Worm (Caenorhabditis elegans) whole organism, young adult: ENCODE measurements around the gene unc-79.
A peak's percentile ranks its signal among the peaks of the same experiment; 100 is the strongest.

ENCODE experiments used
- B0019.2 ChIP-seq: fragments of 200-800 bp; sonication (Bioruptor generic); conservative IDR thresholded peaks from 2 replicates; pipeline ENCODE4 v1.3.6; 2022; ENCODE audit warnings: missing genetic modification reagents, missing genetic modification characterization, missing compliant biosample characterization
- B0035.1 ChIP-seq: sonication (generic microtip); optimal IDR thresholded peaks from 2 replicates; lab custom pipeline; 2016; ENCODE audit warnings: missing genetic modification characterization, mild to moderate bottlenecking, missing compliant biosample characterization, missing genotype, missing genetic modification reagents
- B0261.1 ChIP-seq: sonication (generic microtip); optimal IDR thresholded peaks from 2 replicates; lab custom pipeline; 2016; ENCODE audit warnings: mild to moderate bottlenecking, missing genetic modification characterization, moderate library complexity, missing compliant biosample characterization
- C06A6.2 ChIP-seq: fragments of 200-800 bp; sonication (Bioruptor generic); conservative IDR thresholded peaks from 2 replicates; pipeline ENCODE4 v1.3.6; 2022; ENCODE audit warnings: missing genetic modification characterization, missing compliant biosample characterization
- F10E7.11 ChIP-seq: sonication (generic microtip); optimal IDR thresholded peaks from 2 replicates; lab custom pipeline; 2017; ENCODE audit warnings: mild to moderate bottlenecking, missing genetic modification characterization, moderate library complexity, missing compliant biosample characterization
- F23B12.7 ChIP-seq: sonication (generic microtip); optimal IDR thresholded peaks from 2 replicates; lab custom pipeline; 2017; ENCODE audit warnings: missing genetic modification characterization, mild to moderate bottlenecking, missing compliant biosample characterization, antibody characterized with exemption, moderate library complexity; ENCODE audit not compliant: insufficient read depth
- F52B5.7 ChIP-seq: sonication (generic microtip); optimal IDR thresholded peaks from 2 replicates; lab custom pipeline; 2016; ENCODE audit warnings: mild to moderate bottlenecking, missing genetic modification characterization, missing compliant biosample characterization
- K11D2.4 ChIP-seq: fragments of 200-800 bp; sonication (Bioruptor generic); IDR thresholded peaks from 2 replicates; pipeline ENCODE4 v1.3.6; 2022; ENCODE audit warnings: missing genetic modification reagents, missing genetic modification characterization, missing compliant biosample characterization
- K12H6.12 ChIP-seq: fragments of 200-800 bp; sonication (Bioruptor generic); optimal IDR thresholded peaks from 2 replicates; lab custom pipeline; 2018; ENCODE audit warnings: mild to moderate bottlenecking, missing genetic modification characterization, missing compliant biosample characterization
- T07F8.4 ChIP-seq: sonication (generic microtip); optimal IDR thresholded peaks from 2 replicates; lab custom pipeline; 2016; ENCODE audit warnings: mild to moderate bottlenecking, missing genetic modification characterization, moderate library complexity, missing compliant biosample characterization
- T26A5.8 ChIP-seq: sonication (generic microtip); optimal IDR thresholded peaks from 2 replicates; lab custom pipeline; 2016; ENCODE audit warnings: missing genetic modification characterization, missing compliant biosample characterization
- Y53G8AR.9 ChIP-seq: fragments of 200-800 bp; sonication (Bioruptor generic); conservative IDR thresholded peaks from 2 replicates; pipeline ENCODE4 v1.3.6; 2022; ENCODE audit warnings: missing genetic modification reagents, missing genetic modification characterization, missing compliant biosample characterization
- Y56A3A.18 ChIP-seq: fragments of 200-800 bp; sonication (Bioruptor generic); IDR thresholded peaks from 2 replicates; pipeline ENCODE4 v1.3.6; 2022; ENCODE audit warnings: missing genetic modification reagents, missing genetic modification characterization, missing compliant biosample characterization
- akir-1 ChIP-seq: fragments of 200-800 bp; sonication (Bioruptor generic); optimal IDR thresholded peaks from 2 replicates; lab custom pipeline; 2018; ENCODE audit warnings: mild to moderate bottlenecking, missing genetic modification characterization, moderate library complexity, missing compliant biosample characterization
- bed-1 ChIP-seq: fragments of 200-800 bp; sonication (Bioruptor generic); IDR thresholded peaks from 2 replicates; pipeline ENCODE4 v1.3.6; 2022; ENCODE audit warnings: missing genetic modification reagents, missing genetic modification characterization, missing compliant biosample characterization
- bed-2 ChIP-seq: fragments of 200-800 bp; sonication (Bioruptor generic); IDR thresholded peaks from 2 replicates; pipeline ENCODE4 v1.3.6; 2022; ENCODE audit warnings: missing genetic modification reagents, missing genetic modification characterization, missing compliant biosample characterization
- cebp-2 ChIP-seq: fragments of 200-800 bp; sonication (Bioruptor generic); IDR thresholded peaks from 2 replicates; pipeline ENCODE4 v1.3.6; 2022; ENCODE audit warnings: missing genetic modification characterization, missing compliant biosample characterization
- ceh-27 ChIP-seq: fragments of 200-800 bp; sonication (Bioruptor generic); optimal IDR thresholded peaks from 2 replicates; lab custom pipeline; 2018; ENCODE audit warnings: mild to moderate bottlenecking, missing genetic modification characterization, moderate library complexity, missing compliant biosample characterization
- dpl-1 ChIP-seq: fragments of 150-350 bp; optimal IDR thresholded peaks from 2 replicates; lab custom pipeline; 2014; ENCODE audit warnings: missing biosample characterization, missing genetic modification reagents, missing genetic modification characterization
- egl-44 ChIP-seq: fragments of 200-800 bp; sonication (Bioruptor generic); IDR thresholded peaks from 2 replicates; pipeline ENCODE4 v1.3.6; 2022; ENCODE audit warnings: missing genetic modification reagents, missing genetic modification characterization, missing compliant biosample characterization
- ekl-4 ChIP-seq: fragments of 200-800 bp; sonication (Bioruptor generic); IDR thresholded peaks from 2 replicates; pipeline ENCODE4 v1.3.6; 2022; ENCODE audit warnings: missing genetic modification reagents, missing genetic modification characterization, missing compliant biosample characterization
- him-1 ChIP-seq: sonication (generic microtip); optimal IDR thresholded peaks from 2 replicates; lab custom pipeline; 2016; ENCODE audit warnings: missing genotype, missing genetic modification reagents, missing genetic modification characterization, missing compliant biosample characterization
- hlh-12 ChIP-seq: sonication (generic microtip); optimal IDR thresholded peaks from 2 replicates; lab custom pipeline; 2016; ENCODE audit warnings: missing genetic modification characterization, missing compliant biosample characterization
- hsf-1 ChIP-seq: fragments of 200-800 bp; sonication (Bioruptor generic); IDR thresholded peaks from 2 replicates; pipeline ENCODE4 v1.3.6; 2022; ENCODE audit warnings: missing genetic modification reagents, missing genetic modification characterization, missing compliant biosample characterization
- let-607 ChIP-seq, 2 experiments: fragments of 200-800 bp in 1 of 2; sonication (Bioruptor generic) in 1 of 2; sonication (generic microtip) in 1 of 2; optimal IDR thresholded peaks; 2 replicates each; lab custom pipeline; 2016 to 2018; ENCODE audit warnings: mild to moderate bottlenecking in 2 of 2, missing compliant biosample characterization in 2 of 2, missing genetic modification characterization in 2 of 2, moderate library complexity in 2 of 2, missing genotype in 1 of 2
- lin-35 ChIP-seq, 3 experiments: fragments of 150-350 bp in 2 of 3; sonication (generic microtip) in 1 of 3; optimal IDR thresholded peaks; 2 replicates each; lab custom pipeline; 2014 to 2018; ENCODE audit warnings: missing biosample characterization in 3 of 3, missing genetic modification characterization in 3 of 3, missing genetic modification reagents in 3 of 3
- lin-54 ChIP-seq: fragments of 200-800 bp; sonication (Bioruptor generic); optimal IDR thresholded peaks from 2 replicates; lab custom pipeline; 2018; ENCODE audit warnings: mild to moderate bottlenecking, missing genetic modification characterization, missing compliant biosample characterization
- lir-1 ChIP-seq: fragments of 200-800 bp; sonication (Bioruptor generic); conservative IDR thresholded peaks from 2 replicates; pipeline ENCODE4 v1.3.6; 2022; ENCODE audit warnings: missing genetic modification reagents, missing genetic modification characterization, missing compliant biosample characterization
- madf-8 ChIP-seq: fragments of 200-800 bp; sonication (Bioruptor generic); conservative IDR thresholded peaks from 2 replicates; pipeline ENCODE4 v1.3.6; 2022; ENCODE audit warnings: missing genetic modification reagents, missing genetic modification characterization, missing compliant biosample characterization
- mcd-1 ChIP-seq: fragments of 200-800 bp; sonication (Bioruptor generic); IDR thresholded peaks from 2 replicates; pipeline ENCODE4 v1.3.6; 2022; ENCODE audit warnings: missing genetic modification reagents, missing genetic modification characterization, missing compliant biosample characterization
- mxl-1 ChIP-seq: sonication (generic microtip); optimal IDR thresholded peaks from 2 replicates; lab custom pipeline; 2016; ENCODE audit warnings: missing genetic modification characterization, missing compliant biosample characterization
- nfya-1 ChIP-seq: sonication (generic microtip); optimal IDR thresholded peaks from 2 replicates; lab custom pipeline; 2017; ENCODE audit warnings: antibody characterized with exemption, missing compliant biosample characterization, missing genetic modification characterization, borderline replicate concordance; ENCODE audit not compliant: insufficient read depth
- nfya-2 ChIP-seq: fragments of 200-800 bp; sonication (Bioruptor generic); IDR thresholded peaks from 2 replicates; pipeline ENCODE4 v1.3.6; 2022; ENCODE audit warnings: missing genetic modification reagents, missing genetic modification characterization, missing compliant biosample characterization
- nfyb-1 ChIP-seq: fragments of 200-800 bp; sonication (Bioruptor generic); IDR thresholded peaks from 2 replicates; pipeline ENCODE4 v1.3.6; 2022; ENCODE audit warnings: missing genetic modification reagents, missing genetic modification characterization, missing compliant biosample characterization
- nhr-179 ChIP-seq: sonication (generic microtip); optimal IDR thresholded peaks from 2 replicates; lab custom pipeline; 2016; ENCODE audit warnings: mild to moderate bottlenecking, missing genetic modification characterization, missing compliant biosample characterization
- nhr-27 ChIP-seq: fragments of 200-800 bp; sonication (Bioruptor generic); optimal IDR thresholded peaks from 2 replicates; lab custom pipeline; 2018; ENCODE audit warnings: mild to moderate bottlenecking, missing genetic modification characterization, moderate library complexity, missing compliant biosample characterization
- nhr-80 ChIP-seq: sonication (generic microtip); optimal IDR thresholded peaks from 2 replicates; lab custom pipeline; 2016; ENCODE audit warnings: missing genetic modification characterization, missing compliant biosample characterization
- nhr-90 ChIP-seq: sonication (generic microtip); optimal IDR thresholded peaks from 2 replicates; lab custom pipeline; 2016; ENCODE audit warnings: missing genotype, mild to moderate bottlenecking, missing genetic modification characterization, missing compliant biosample characterization
- rcor-1 ChIP-seq: fragments of 200-800 bp; sonication (Bioruptor generic); IDR thresholded peaks from 2 replicates; pipeline ENCODE4 v1.3.6; 2022; ENCODE audit warnings: missing genetic modification reagents, missing genetic modification characterization, missing compliant biosample characterization
- rec-8 ChIP-seq, 2 experiments: sonication (generic microtip); optimal IDR thresholded peaks; 2 replicates each; lab custom pipeline; 2016; ENCODE audit warnings: mild to moderate bottlenecking in 2 of 2, missing genetic modification characterization in 2 of 2, missing genetic modification reagents in 2 of 2, missing genotype in 2 of 2, missing biosample characterization in 1 of 2, missing compliant biosample characterization in 1 of 2, moderate library complexity in 1 of 2
- sea-2 ChIP-seq: fragments of 200-800 bp; sonication (Bioruptor generic); IDR thresholded peaks from 2 replicates; pipeline ENCODE4 v1.3.6; 2022; ENCODE audit warnings: missing genetic modification characterization, missing compliant biosample characterization
- tbx-9 ChIP-seq: sonication (generic microtip); optimal IDR thresholded peaks from 2 replicates; lab custom pipeline; 2016; ENCODE audit warnings: borderline replicate concordance, missing genetic modification characterization, inconsistent platforms, missing compliant biosample characterization
- tlf-1 ChIP-seq: fragments of 200-800 bp; sonication (Bioruptor generic); optimal IDR thresholded peaks from 2 replicates; lab custom pipeline; 2018; ENCODE audit warnings: mild to moderate bottlenecking, missing genetic modification characterization, missing compliant biosample characterization
- unc-130 ChIP-seq: sonication (generic microtip); optimal IDR thresholded peaks from 2 replicates; lab custom pipeline; 2016; ENCODE audit warnings: missing genetic modification reagents, missing genetic modification characterization, missing compliant biosample characterization
- unc-62 ChIP-seq: fragments of 150-350 bp; optimal IDR thresholded peaks from 2 replicates; lab custom pipeline; 2014; ENCODE audit warnings: missing biosample characterization, missing genetic modification reagents, missing genetic modification characterization
- zim-3 ChIP-seq: sonication (generic microtip); optimal IDR thresholded peaks from 2 replicates; lab custom pipeline; 2017; ENCODE audit warnings: mild to moderate bottlenecking, missing genetic modification characterization, moderate library complexity, missing compliant biosample characterization
- ztf-22 ChIP-seq: fragments of 200-800 bp; sonication (Bioruptor generic); optimal IDR thresholded peaks from 2 replicates; lab custom pipeline; 2018; ENCODE audit warnings: mild to moderate bottlenecking, missing genetic modification characterization, moderate library complexity, missing compliant biosample characterization
- ztf-25 ChIP-seq: fragments of 200-800 bp; sonication (Bioruptor generic); IDR thresholded peaks from 2 replicates; pipeline ENCODE4 v1.3.6; 2022; ENCODE audit warnings: missing genetic modification reagents, missing genetic modification characterization, missing compliant biosample characterization
- ztf-3 ChIP-seq: fragments of 200-800 bp; sonication (Bioruptor generic); optimal IDR thresholded peaks from 2 replicates; lab custom pipeline; 2018; ENCODE audit warnings: mild to moderate bottlenecking, missing genetic modification characterization, missing compliant biosample characterization

Gene unc-79

ce11 chrIII:4019801-4020200 lies 46.6 kb upstream of the unc-79 start, which contains the start of gene snpc-3.4 (continued):
- no peak for TF ChIP-seq egl-44
- TF ChIP-seq zim-3 (tag; lab: Kevin White, UChicago) = no peak
- no peak for TF ChIP-seq K12H6.12 (tag; lab: Kevin White, UChicago)
- no peak for TF ChIP-seq B0261.1
- no peak for TF ChIP-seq nhr-179 (tag; lab: Kevin White, UChicago)
- peak; percentile 94 for TF ChIP-seq lin-54 (GFP tag; lab: Kevin White, UChicago)
- no peak for TF ChIP-seq nfya-1 (tag; lab: Kevin White, UChicago)
- no peak for TF ChIP-seq T07F8.4 (tag; lab: Kevin White, UChicago)
- TF ChIP-seq lir-1 (GFP tag; lab: Robert Waterston, UW) = peak; percentile 81
- TF ChIP-seq F10E7.11 = no peak
- TF ChIP-seq hlh-12 = no peak
- peak; percentile 97 for TF ChIP-seq B0019.2 (GFP tag; lab: Robert Waterston, UW)
- TF ChIP-seq T26A5.8 (tag; lab: Kevin White, UChicago) = no peak
- no peak for TF ChIP-seq nfya-2 (GFP tag; lab: Robert Waterston, UW)
- no peak for TF ChIP-seq let-607 (tag; optimal IDR thresholded peaks at IDR 0.05; lab: Kevin White, UChicago)
- TF ChIP-seq rec-8 (tag; optimal IDR thresholded peaks at IDR 0.05; lab: Kevin White, UChicago) = no peak
- no peak for TF ChIP-seq ztf-22
- peak; percentile 96 for TF ChIP-seq madf-8 (GFP tag; lab: Robert Waterston, UW)
- TF ChIP-seq bed-2 (GFP tag; lab: Robert Waterston, UW) = 0 out of 2 replicates have a peak, but pooled peaks have one; percentile 30
- TF ChIP-seq mcd-1 = peak; percentile 77
- no peak for TF ChIP-seq nhr-90 (tag; lab: Kevin White, UChicago)
- no peak for TF ChIP-seq bed-1
- TF ChIP-seq sea-2 = no peak
- no peak for TF ChIP-seq nhr-80 (tag; lab: Kevin White, UChicago)
- peak; percentile 85 for TF ChIP-seq Y53G8AR.9
- peak; percentile 94 for TF ChIP-seq tlf-1 (GFP tag; lab: Kevin White, UChicago)
- TF ChIP-seq him-1 (tag; lab: Kevin White, UChicago) = no peak
- no peak for TF ChIP-seq tbx-9 (tag; lab: Kevin White, UChicago)
- peak; percentile 83 for TF ChIP-seq rcor-1 (GFP tag; lab: Robert Waterston, UW)
- no peak for TF ChIP-seq ztf-25
- peak; percentile 81 for TF ChIP-seq unc-130 (GFP tag; lab: Kevin White, UChicago)
- no peak for TF ChIP-seq unc-62 (GFP tag; lab: Kevin White, UChicago)
- peak; percentile 96 for TF ChIP-seq dpl-1 (GFP tag; lab: Kevin White, UChicago)
- no peak for TF ChIP-seq C06A6.2 (GFP tag; lab: Robert Waterston, UW)
- TF ChIP-seq ceh-27 (GFP tag; lab: Kevin White, UChicago) = peak; percentile 71
- TF ChIP-seq ekl-4 (GFP tag; lab: Robert Waterston, UW) = peak; percentile 88
- TF ChIP-seq akir-1 (GFP tag; lab: Kevin White, UChicago) = no peak
- TF ChIP-seq cebp-2 (GFP tag; lab: Robert Waterston, UW) = no peak
- 0 out of 2 replicates have a peak, but pooled peaks have one; percentile 42 for TF ChIP-seq K11D2.4 (GFP tag; lab: Robert Waterston, UW)
- TF ChIP-seq ztf-3 = no peak
- no peak for TF ChIP-seq nhr-27 (tag; lab: Kevin White, UChicago)
- TF ChIP-seq lin-35 (GFP tag; optimal IDR thresholded peaks at IDR 0.05; lab: Kevin White, UChicago) = peak; percentile 68 to 87 (median 83)
- TF ChIP-seq F23B12.7 (tag; lab: Kevin White, UChicago) = peak; percentile 21
- peak; percentile 90 for TF ChIP-seq nfyb-1
- TF ChIP-seq F52B5.7 (tag; lab: Kevin White, UChicago) = no peak
- TF ChIP-seq B0035.1 (tag; lab: Kevin White, UChicago) = no peak
- no peak for TF ChIP-seq Y56A3A.18
- TF ChIP-seq mxl-1 = no peak
- peak; percentile 98 for TF ChIP-seq hsf-1
